Worm (Caenorhabditis elegans) whole organism, L2 larva: ENCODE measurements around the gene dac-1.

ENCODE experiments used
- C34F6.9 ChIP-seq: fragments of 150-350 bp; optimal IDR thresholded peaks from 2 replicates; lab custom pipeline; 2014; ENCODE audit warnings: missing biosample characterization, missing genetic modification characterization
- R02D3.7 ChIP-seq: fragments of 150-350 bp; optimal IDR thresholded peaks from 2 replicates; lab custom pipeline; 2014; ENCODE audit warnings: missing biosample characterization, missing genetic modification characterization
- ama-1 ChIP-seq: fragments of 150-350 bp; optimal IDR thresholded peaks from 2 replicates; lab custom pipeline; 2018; ENCODE audit warnings: inconsistent platforms
- blmp-1 ChIP-seq: sonication (generic microtip); optimal IDR thresholded peaks from 2 replicates; lab custom pipeline; 2017; ENCODE audit warnings: missing genetic modification characterization, mild to moderate bottlenecking, missing compliant biosample characterization, antibody characterized with exemption, moderate library complexity; ENCODE audit not compliant: insufficient read depth
- ceh-82 ChIP-seq: fragments of 150-350 bp; optimal IDR thresholded peaks from 2 replicates; lab custom pipeline; 2014; ENCODE audit warnings: missing biosample characterization, missing genetic modification characterization
- lin-11 ChIP-seq: fragments of 150-350 bp; sonication (generic microtip); optimal IDR thresholded peaks from 2 replicates; lab custom pipeline; 2014; ENCODE audit warnings: missing biosample characterization, missing genetic modification characterization, inconsistent platforms, mixed read lengths
- lsy-2 ChIP-seq, 2 experiments: fragments of 150-350 bp in 1 of 2; sonication (generic microtip) in 1 of 2; optimal IDR thresholded peaks; 2 replicates each; lab custom pipeline; 2014 to 2017; ENCODE audit warnings: missing biosample characterization in 2 of 2, missing genetic modification characterization in 2 of 2
- nhr-10 ChIP-seq: sonication (generic microtip); optimal IDR thresholded peaks from 2 replicates; lab custom pipeline; 2017; ENCODE audit warnings: missing biosample characterization, missing genetic modification characterization
- nhr-237 ChIP-seq: fragments of 150-350 bp; optimal IDR thresholded peaks from 2 replicates; lab custom pipeline; 2014; ENCODE audit warnings: missing biosample characterization, missing genetic modification characterization
- nhr-25 ChIP-seq: fragments of 150-350 bp; sonication (generic microtip); optimal IDR thresholded peaks from 3 replicates; lab custom pipeline; 2014; ENCODE audit warnings: missing biosample characterization, missing genetic modification characterization
- skn-1 ChIP-seq: sonication (generic microtip); optimal IDR thresholded peaks from 2 replicates; lab custom pipeline; 2017; ENCODE audit warnings: missing biosample characterization, missing genetic modification characterization
- snpc-4 ChIP-seq: fragments of 150-350 bp; optimal IDR thresholded peaks from 2 replicates; lab custom pipeline; 2014; ENCODE audit warnings: missing biosample characterization, missing genetic modification characterization
- unc-62 ChIP-seq: fragments of 150-350 bp; optimal IDR thresholded peaks from 2 replicates; lab custom pipeline; 2014; ENCODE audit warnings: missing biosample characterization, missing genetic modification reagents, missing genetic modification characterization

ce11 chrIII:853414-853813 is 37.5 kb downstream of the dac-1 start:
- TF ChIP-seq nhr-10 (tag; lab: Kevin White, UChicago) (no peak), ama-1 (lab: Kevin White, UChicago) (no peak), lin-11 (tag; lab: Kevin White, UChicago) (no peak), blmp-1 (tag; lab: Kevin White, UChicago) (no peak), nhr-237 (tag; lab: Kevin White, UChicago) (no peak), nhr-25 (tag; lab: Kevin White, UChicago) (no peak), unc-62 (GFP tag; lab: Kevin White, UChicago) (no peak), ceh-82 (tag; lab: Kevin White, UChicago) (no peak), snpc-4 (tag; lab: Kevin White, UChicago) (no peak), lsy-2 (tag; optimal IDR thresholded peaks at IDR 0.05; lab: Kevin White, UChicago) (no peak), skn-1 (no peak), C34F6.9 (tag; lab: Kevin White, UChicago) (no peak), R02D3.7 (tag; lab: Kevin White, UChicago) (no peak)
